Worm (Caenorhabditis elegans): ENCODE data around the gene Y51A2A.16.

ce11 chrV:18280778-18281177 is at the start of gene Y51A2A.16:
- no peak for TF ChIP-seq pqm-1 (tag; optimal IDR thresholded peaks at IDR 0.05)
- no peak for TF ChIP-seq tbx-2 (tag; optimal IDR thresholded peaks at IDR 0.05)

Data from whole organism, L3 larva.